Worm (Caenorhabditis elegans): ENCODE measurements around the gene ZK816.1.

DNA sequence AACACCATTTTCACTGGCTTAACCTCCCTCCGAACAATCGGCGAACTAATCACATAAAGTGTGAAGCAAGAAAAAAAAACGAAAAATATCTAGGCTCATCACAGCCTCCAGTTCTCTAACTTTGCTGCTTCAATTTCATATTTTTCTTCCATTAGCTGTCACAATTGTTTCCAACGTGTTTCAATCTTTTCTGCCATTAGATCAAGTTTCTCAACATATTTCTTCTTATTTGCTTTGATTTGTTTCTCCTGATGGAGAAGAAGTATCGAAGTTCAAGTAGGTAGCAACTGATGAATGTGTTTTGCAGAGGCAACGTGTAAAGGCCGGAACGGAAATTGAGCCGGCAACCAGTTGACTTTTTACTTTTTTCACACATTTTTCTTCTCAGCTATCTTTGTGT lies 28.7 kb downstream of the ZK816.1 start, which contains the start of gene ZK563.7:
- TF ChIP-seq nhr-11 (tag; optimal IDR thresholded peaks at IDR 0.05) (no peak), Y48G9A.11 (GFP tag; IDR thresholded peaks at IDR 0.05) (no peak)
